Worm (Caenorhabditis elegans): ENCODE results near the gene pph-6.

DNA sequence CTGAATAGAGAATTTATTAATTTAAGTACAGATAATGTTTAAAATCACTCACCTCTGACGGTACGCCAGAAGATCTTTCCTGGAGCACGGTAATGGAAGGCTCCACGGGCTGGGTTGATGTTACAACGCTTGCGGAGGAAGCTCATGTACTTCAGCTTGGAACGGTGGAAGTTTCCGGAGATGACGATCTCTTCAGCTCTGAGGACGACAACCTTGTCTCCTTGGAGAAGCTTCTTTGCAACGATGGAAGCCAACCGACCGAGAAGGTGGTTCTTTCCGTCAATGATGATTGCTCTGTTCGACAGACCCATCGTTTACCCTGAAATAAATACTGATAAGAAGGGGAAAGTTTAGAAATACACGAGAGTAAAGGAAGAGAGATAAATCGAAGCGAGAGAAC, 41.8 kb downstream of the pph-6 start, which contains the start of gene rpl-16:
- TF ChIP-seq pes-1 (GFP tag; IDR thresholded peaks at IDR 0.05) (no peak), ets-7 (tag; optimal IDR thresholded peaks at IDR 0.05) (no peak), tbx-11 (GFP tag; IDR thresholded peaks at IDR 0.05) (no peak), hmbx-1 (tag; optimal IDR thresholded peaks at IDR 0.05) (no peak), ama-1 (optimal IDR thresholded peaks at IDR 0.05) (no peak)
